Worm (Caenorhabditis elegans) whole organism, L3 larva: ENCODE measurements around the gene npax-4.

Experiments used
- R02D3.7 ChIP-seq: fragments of 150-350 bp; optimal IDR thresholded peaks from 2 replicates; lab custom pipeline; 2014; ENCODE audit warnings: missing biosample characterization, missing genetic modification characterization
- ZK546.5 ChIP-seq: sonication (generic microtip); optimal IDR thresholded peaks from 2 replicates; lab custom pipeline; 2017; ENCODE audit warnings: missing biosample characterization, missing genetic modification characterization
- aly-2 ChIP-seq: fragments of 150-350 bp; optimal IDR thresholded peaks from 2 replicates; lab custom pipeline; 2014; ENCODE audit warnings: missing biosample characterization, missing genetic modification characterization
- ceh-16 ChIP-seq: sonication (generic microtip); optimal IDR thresholded peaks from 2 replicates; lab custom pipeline; 2017; ENCODE audit warnings: missing biosample characterization, missing genetic modification characterization
- ceh-28 ChIP-seq: fragments of 150-350 bp; optimal IDR thresholded peaks from 2 replicates; lab custom pipeline; 2014; ENCODE audit warnings: missing biosample characterization, missing genetic modification reagents, missing genetic modification characterization
- egl-27 ChIP-seq: sonication (generic microtip); optimal IDR thresholded peaks from 4 replicates; lab custom pipeline; 2017; ENCODE audit warnings: missing biosample characterization, missing genetic modification reagents, missing genetic modification characterization
- egl-5 ChIP-seq: fragments of 150-350 bp; optimal IDR thresholded peaks from 2 replicates; lab custom pipeline; 2017; ENCODE audit warnings: missing biosample characterization, missing genetic modification reagents, missing genetic modification characterization, inconsistent platforms
- elt-1 ChIP-seq: fragments of 150-350 bp; optimal IDR thresholded peaks from 2 replicates; lab custom pipeline; 2014; ENCODE audit warnings: missing biosample characterization, missing genetic modification characterization
- elt-2 ChIP-seq: sonication (generic microtip); optimal IDR thresholded peaks from 2 replicates; lab custom pipeline; 2016; ENCODE audit warnings: missing genetic modification reagents, mild to moderate bottlenecking, missing genetic modification characterization, missing compliant biosample characterization
- eor-1 ChIP-seq, 2 experiments: fragments of 150-350 bp; optimal IDR thresholded peaks; 2 replicates each; lab custom pipeline; 2014 to 2018; ENCODE audit warnings: missing biosample characterization in 2 of 2, missing genetic modification characterization in 2 of 2
- fkh-10 ChIP-seq: sonication (generic microtip); optimal IDR thresholded peaks from 2 replicates; lab custom pipeline; 2017; ENCODE audit warnings: missing biosample characterization, missing genetic modification reagents, missing genetic modification characterization
- fkh-2 ChIP-seq: fragments of 150-350 bp; optimal IDR thresholded peaks from 2 replicates; lab custom pipeline; 2014; ENCODE audit warnings: missing biosample characterization, missing genetic modification reagents, missing genetic modification characterization
- fos-1 ChIP-seq: fragments of 150-350 bp; optimal IDR thresholded peaks from 2 replicates; lab custom pipeline; 2014; ENCODE audit warnings: missing biosample characterization, missing genetic modification characterization
- hmg-11 ChIP-seq: sonication (generic microtip); optimal IDR thresholded peaks from 2 replicates; lab custom pipeline; 2016; ENCODE audit warnings: missing genetic modification characterization, missing compliant biosample characterization
- jun-1 ChIP-seq: fragments of 150-350 bp; optimal IDR thresholded peaks from 2 replicates; lab custom pipeline; 2014; ENCODE audit warnings: missing biosample characterization, missing genetic modification reagents, missing genetic modification characterization
- lin-15B ChIP-seq: fragments of 150-350 bp; optimal IDR thresholded peaks from 2 replicates; lab custom pipeline; 2014; ENCODE audit warnings: missing biosample characterization, missing genetic modification characterization
- lin-39 ChIP-seq: fragments of 150-350 bp; optimal IDR thresholded peaks from 2 replicates; lab custom pipeline; 2018; ENCODE audit warnings: missing biosample characterization, missing genetic modification reagents, missing genetic modification characterization
- lsy-12 ChIP-seq: sonication (generic microtip); optimal IDR thresholded peaks from 2 replicates; lab custom pipeline; 2016; ENCODE audit warnings: mild to moderate bottlenecking, missing genetic modification characterization, missing compliant biosample characterization
- mml-1 ChIP-seq: fragments of 150-350 bp; sonication (generic microtip); optimal IDR thresholded peaks from 3 replicates; lab custom pipeline; 2014; ENCODE audit warnings: missing biosample characterization, missing genetic modification characterization
- nfya-1 ChIP-seq: sonication (generic microtip); optimal IDR thresholded peaks from 2 replicates; lab custom pipeline; 2017; ENCODE audit warnings: missing genetic modification characterization, mild to moderate bottlenecking, missing compliant biosample characterization, antibody characterized with exemption, moderate library complexity; ENCODE audit not compliant: insufficient read depth
- nhr-12 ChIP-seq: fragments of 150-350 bp; optimal IDR thresholded peaks from 2 replicates; lab custom pipeline; 2014; ENCODE audit warnings: missing biosample characterization, missing genetic modification characterization
- nhr-23 ChIP-seq: fragments of 150-350 bp; optimal IDR thresholded peaks from 2 replicates; lab custom pipeline; 2014; ENCODE audit warnings: missing biosample characterization, missing genetic modification reagents, missing genetic modification characterization
- nhr-237 ChIP-seq: fragments of 150-350 bp; optimal IDR thresholded peaks from 2 replicates; lab custom pipeline; 2014; ENCODE audit warnings: missing biosample characterization, missing genetic modification characterization
- nhr-25 ChIP-seq: sonication (generic microtip); optimal IDR thresholded peaks from 2 replicates; lab custom pipeline; 2017; ENCODE audit warnings: missing biosample characterization, missing genetic modification characterization
- nhr-28 ChIP-seq: fragments of 150-350 bp; optimal IDR thresholded peaks from 2 replicates; lab custom pipeline; 2014; ENCODE audit warnings: missing biosample characterization, missing genetic modification characterization
- nhr-43 ChIP-seq: sonication (generic microtip); optimal IDR thresholded peaks from 2 replicates; lab custom pipeline; 2016; ENCODE audit warnings: mild to moderate bottlenecking, missing genetic modification characterization, missing compliant biosample characterization; ENCODE audit not compliant: poor library complexity, severe bottlenecking
- nhr-77 ChIP-seq: fragments of 150-350 bp; optimal IDR thresholded peaks from 2 replicates; lab custom pipeline; 2014; ENCODE audit warnings: missing biosample characterization, missing genetic modification characterization
- pha-4 ChIP-seq: fragments of 150-350 bp; optimal IDR thresholded peaks from 2 replicates; lab custom pipeline; 2014; ENCODE audit warnings: missing biosample characterization, missing genetic modification reagents, missing genetic modification characterization
- pqm-1 ChIP-seq: fragments of 150-350 bp; optimal IDR thresholded peaks from 2 replicates; lab custom pipeline; 2017; ENCODE audit warnings: missing biosample characterization, missing genetic modification characterization, inconsistent platforms
- snpc-4 ChIP-seq: fragments of 150-350 bp; optimal IDR thresholded peaks from 2 replicates; lab custom pipeline; 2014; ENCODE audit warnings: missing biosample characterization, missing genetic modification characterization
- unc-39 ChIP-seq: sonication (generic microtip); optimal IDR thresholded peaks from 4 replicates; lab custom pipeline; 2017; ENCODE audit warnings: missing biosample characterization, missing genetic modification characterization
- unc-62 ChIP-seq: fragments of 150-350 bp; sonication (generic microtip); optimal IDR thresholded peaks from 4 replicates; lab custom pipeline; 2014; ENCODE audit warnings: missing biosample characterization, missing genetic modification reagents, missing genetic modification characterization
- zag-1 ChIP-seq: fragments of 150-350 bp; optimal IDR thresholded peaks from 2 replicates; lab custom pipeline; 2014; ENCODE audit warnings: missing biosample characterization, missing genetic modification characterization
- ztf-4 ChIP-seq: fragments of 150-350 bp; optimal IDR thresholded peaks from 2 replicates; lab custom pipeline; 2014; ENCODE audit warnings: missing biosample characterization, missing genetic modification characterization

The npax-4 gene

DNA sequence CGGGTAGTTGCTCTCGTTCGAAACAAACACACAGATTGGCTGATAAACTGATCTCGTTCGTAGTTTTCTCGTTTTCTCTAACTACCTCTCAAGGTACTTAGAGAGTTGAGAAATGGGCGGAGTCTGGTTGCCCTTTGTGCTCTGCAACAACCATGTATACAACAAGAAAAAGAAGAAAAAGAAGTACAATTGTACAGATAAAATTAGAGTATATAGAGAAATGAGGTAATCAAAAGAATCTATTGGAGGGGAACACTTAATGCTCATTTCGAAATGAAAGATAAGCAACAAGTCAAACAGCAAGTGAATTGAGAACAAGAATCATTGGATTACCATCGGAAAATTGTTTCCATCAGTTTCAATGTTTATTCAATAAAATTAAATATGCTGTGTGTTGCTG, 14.4 kb downstream of the npax-4 start, which contains the start of gene C09G9.1:
TSS of gene C09G9.1 (minus strand) at position 143 of the 400 bp plus-strand sequence.
- TF ChIP-seq pha-4 (tag; lab: Kevin White, UChicago) (peak; percentile 44), fkh-10 (GFP tag; lab: Kevin White, UChicago) (no peak), elt-2 (peak; percentile 67)

DNA sequence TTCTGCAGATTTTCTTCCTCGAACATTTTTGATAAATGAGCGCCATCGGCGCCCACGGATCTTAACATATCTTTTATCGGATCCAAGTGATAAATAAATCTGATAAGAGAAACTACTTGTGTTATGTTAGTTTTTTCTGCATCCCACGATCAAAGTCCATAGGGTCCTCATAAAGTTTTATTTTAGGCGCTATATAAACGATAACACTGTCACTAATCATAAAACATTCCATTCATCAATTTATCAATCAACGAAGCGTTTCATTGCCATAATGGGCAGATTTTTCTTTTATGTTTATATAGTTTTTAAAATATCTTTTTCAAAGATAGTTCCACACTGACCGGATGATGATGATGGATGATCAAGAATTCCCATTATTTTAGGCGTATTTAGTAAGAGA, 15.0 kb downstream of the npax-4 start:
- TF ChIP-seq nhr-23 (tag; lab: Kevin White, UChicago): peak; percentile 13
- no peak for TF ChIP-seq unc-39 (tag; lab: Kevin White, UChicago)
- no peak for TF ChIP-seq snpc-4

DNA sequence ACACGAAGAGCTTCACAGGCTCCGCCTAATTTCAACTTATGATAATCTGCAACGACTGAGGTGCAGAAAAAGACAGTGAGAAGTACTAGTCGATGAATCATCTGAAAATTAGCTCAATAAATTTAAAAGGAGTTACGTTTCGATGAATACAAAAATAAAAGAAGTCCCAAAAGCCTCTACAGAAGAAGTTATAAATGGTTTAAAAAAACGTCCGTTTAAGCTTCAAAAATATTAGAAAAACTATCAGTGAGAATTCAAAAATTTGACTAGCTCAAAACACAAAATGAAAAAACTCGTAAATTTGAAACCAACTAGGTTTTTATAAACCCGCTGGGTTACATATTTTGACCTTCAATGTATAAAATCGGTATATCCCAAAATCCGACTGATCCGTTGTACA, 23.7 kb downstream of the npax-4 start, which contains the start of gene T11B7.5:
TSS of gene T11B7.5 (minus strand) at position 101 of the 400 bp plus-strand sequence.
- TF ChIP-seq nhr-237 (tag; lab: Kevin White, UChicago): no peak
- no peak for TF ChIP-seq snpc-4
- TF ChIP-seq elt-1: no peak
- TF ChIP-seq lin-15B (tag; lab: Kevin White, UChicago): no peak
- TF ChIP-seq elt-2: no peak
- TF ChIP-seq fkh-10 (GFP tag; lab: Kevin White, UChicago): no peak
- TF ChIP-seq hmg-11: no peak
- TF ChIP-seq eor-1 (tag; optimal IDR thresholded peaks at IDR 0.05; lab: Kevin White, UChicago): no peak
- no peak for TF ChIP-seq ztf-4 (tag; lab: Kevin White, UChicago)
- no peak for TF ChIP-seq zag-1 (tag; lab: Kevin White, UChicago)
- no peak for TF ChIP-seq jun-1 (tag; lab: Kevin White, UChicago)
- no peak for TF ChIP-seq nfya-1 (tag; lab: Kevin White, UChicago)
- no peak for TF ChIP-seq egl-27 (tag; lab: Kevin White, UChicago)
- TF ChIP-seq pqm-1 (tag; lab: Kevin White, UChicago): no peak
- TF ChIP-seq egl-5 (tag; lab: Kevin White, UChicago): no peak
- TF ChIP-seq lin-39 (tag; lab: Kevin White, UChicago): no peak
- no peak for TF ChIP-seq ZK546.5 (tag; lab: Kevin White, UChicago)

- TF ChIP-seq mml-1 (tag; lab: Kevin White, UChicago) (no peak), nhr-77 (tag; lab: Kevin White, UChicago) (no peak), nhr-25 (tag; lab: Kevin White, UChicago) (no peak), nhr-43 (tag; lab: Kevin White, UChicago) (no peak), nhr-12 (no peak), R02D3.7 (no peak), ceh-16 (tag; lab: Kevin White, UChicago) (no peak), ZK546.5 (tag; lab: Kevin White, UChicago) (no peak), unc-62 (no peak), snpc-4 (no peak), ceh-28 (tag; lab: Kevin White, UChicago) (no peak), hmg-11 (no peak), jun-1 (tag; lab: Kevin White, UChicago) (no peak)
Observed at ce11 chrIV:8853301-8853700, 26.4 kb downstream of the npax-4 start.

DNA sequence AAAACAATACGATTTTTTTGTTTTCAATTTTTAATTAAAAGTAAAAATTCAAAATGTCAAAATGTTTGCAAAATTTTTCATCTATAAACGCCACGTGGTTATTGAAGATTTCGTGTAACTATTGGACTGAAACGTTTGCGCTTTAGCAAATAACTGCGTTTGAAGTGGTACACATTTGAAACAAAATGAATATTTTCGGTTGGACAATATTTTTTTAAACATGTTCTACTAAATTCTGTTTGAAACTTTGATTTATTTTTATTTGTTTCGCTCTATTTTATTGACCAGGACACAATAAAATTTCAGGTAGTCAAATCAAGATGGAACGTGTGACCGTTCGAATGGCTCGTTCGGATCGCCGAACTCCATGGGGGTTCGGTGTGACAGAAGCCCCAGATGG, 27.5 kb downstream of the npax-4 start, which contains the start of gene alp-1:
TSS of gene alp-1 (plus strand) at position 301 of the 400 bp plus-strand sequence.
- TF ChIP-seq nhr-28 (tag; lab: Kevin White, UChicago): no peak
- no peak for TF ChIP-seq fkh-2 (tag; lab: Kevin White, UChicago)
- no peak for TF ChIP-seq lsy-12
- no peak for TF ChIP-seq nhr-25 (tag; lab: Kevin White, UChicago)
- TF ChIP-seq eor-1 (tag; optimal IDR thresholded peaks at IDR 0.05; lab: Kevin White, UChicago): no peak
- no peak for TF ChIP-seq nhr-23 (tag; lab: Kevin White, UChicago)
- no peak for TF ChIP-seq fos-1
- TF ChIP-seq zag-1 (tag; lab: Kevin White, UChicago): no peak
- TF ChIP-seq egl-27 (tag; lab: Kevin White, UChicago): no peak
- no peak for TF ChIP-seq aly-2 (tag; lab: Kevin White, UChicago)
- no peak for TF ChIP-seq snpc-4
- TF ChIP-seq elt-2: no peak
- TF ChIP-seq unc-62: no peak
